In the genomic region with DNA sequence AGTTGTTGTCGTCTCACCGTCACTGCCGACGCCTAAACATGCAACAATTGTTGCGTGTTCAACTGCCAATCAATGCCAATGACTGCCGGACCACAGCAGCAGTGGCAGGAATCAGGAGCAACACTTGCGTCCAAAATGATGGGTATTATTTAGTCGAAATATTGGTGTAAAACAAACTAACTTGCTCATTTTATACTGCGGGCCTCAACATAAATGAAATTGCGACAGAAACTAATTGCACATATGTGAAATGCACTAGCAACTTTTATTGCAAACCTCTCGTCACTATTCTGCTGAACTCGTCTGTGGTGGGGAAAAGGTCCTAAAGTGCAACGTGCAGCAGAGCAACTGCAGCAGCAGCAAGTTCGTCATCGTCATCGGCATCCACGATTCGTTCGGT, we compare ENCODE assay signal across 1 fruit fly cellular context.
A peak's percentile ranks its signal among the peaks of the same experiment; 100 is the strongest.
TF ChIP-seq lines count a peak whose summit lies in the region.

No protein-coding gene starts in this region.

TF ChIP-seq in whole organism, prepupa, 60 proteins besides CTCF, POLR2A, EP300 and RAD21 (continued from another document):
- TF ChIP-seq CG9139 (GFP tag; optimal IDR thresholded peaks at IDR 0.05; lab: Kevin White, UChicago), result peak; percentile 3
- TF ChIP-seq fd85E (GFP tag; optimal IDR thresholded peaks at IDR 0.05; lab: Kevin White, UChicago), result no peak
- TF ChIP-seq Eip75B (GFP tag; optimal IDR thresholded peaks at IDR 0.05; lab: Kevin White, UChicago), result peak; percentile 25
- TF ChIP-seq dsx (GFP tag; optimal IDR thresholded peaks at IDR 0.05; lab: Kevin White, UChicago; ENCODE audit: poor library complexity, severe bottlenecking), result peak; percentile 44
- TF ChIP-seq OdsH (GFP tag; optimal IDR thresholded peaks at IDR 0.05; lab: Kevin White, UChicago), result peak; percentile 33
- no peak for TF ChIP-seq Sox15 (GFP tag; optimal IDR thresholded peaks at IDR 0.05; lab: Kevin White, UChicago)
- peak; percentile 39 for TF ChIP-seq CG15336 (GFP tag; IDR thresholded peaks at IDR 0.05; lab: Robert Waterston, UW)
- TF ChIP-seq net (GFP tag; optimal IDR thresholded peaks at IDR 0.05; lab: Kevin White, UChicago), result no peak
- TF ChIP-seq cyc (GFP tag; optimal IDR thresholded peaks at IDR 0.05; lab: Kevin White, UChicago), result no peak
- TF ChIP-seq CG16779 (tag; optimal IDR thresholded peaks at IDR 0.05; lab: Kevin White, UChicago), result no peak
- no peak for TF ChIP-seq Gug (GFP tag; IDR thresholded peaks at IDR 0.05; lab: Robert Waterston, UW)
- TF ChIP-seq Hr39 (GFP tag; optimal IDR thresholded peaks at IDR 0.05; lab: Kevin White, UChicago), result no peak
- TF ChIP-seq salr (GFP tag; optimal IDR thresholded peaks at IDR 0.05; lab: Kevin White, UChicago), result peak in 1 of 2 experiments; percentile 45
- peak; percentile 68 for TF ChIP-seq svp (GFP tag; lab: Kevin White, UChicago)
- peak; percentile 20 for TF ChIP-seq CG31627 (GFP tag; optimal IDR thresholded peaks at IDR 0.05; lab: Kevin White, UChicago)
- TF ChIP-seq CG34406 (GFP tag; optimal IDR thresholded peaks at IDR 0.05; lab: Kevin White, UChicago), result no peak
- TF ChIP-seq Ets96B (tag; optimal IDR thresholded peaks at IDR 0.05; lab: Kevin White, UChicago), result peak; percentile 46
- TF ChIP-seq Hr38 (GFP tag; optimal IDR thresholded peaks at IDR 0.05; lab: Kevin White, UChicago), result no peak
- no peak for TF ChIP-seq Met (GFP tag; optimal IDR thresholded peaks at IDR 0.05; lab: Kevin White, UChicago)
- TF ChIP-seq Eip93F (GFP tag; optimal IDR thresholded peaks at IDR 0.05; lab: Kevin White, UChicago), result no peak
- TF ChIP-seq CG6854 (GFP tag; optimal IDR thresholded peaks at IDR 0.05; lab: Kevin White, UChicago), result no peak
- TF ChIP-seq esn (GFP tag; optimal IDR thresholded peaks at IDR 0.05; lab: Kevin White, UChicago), result peak; percentile 7
- TF ChIP-seq achi (GFP tag; optimal IDR thresholded peaks at IDR 0.05; lab: Kevin White, UChicago), result peak; percentile 25
- peak; percentile 9 for TF ChIP-seq spab (GFP tag; optimal IDR thresholded peaks at IDR 0.05; lab: Kevin White, UChicago)
